Worm (Caenorhabditis elegans): ENCODE results near the gene try-8.

try-8 gene

ce11 chrV:7492924-7493323, 38.8 kb upstream of the try-8 start, which contains the start of gene srbc-10:
TSS of gene srbc-10 (minus strand) at chrV:7493024.
- TF ChIP-seq F39B2.1 (GFP tag; IDR thresholded peaks at IDR 0.05) = no peak
- TF ChIP-seq unc-130 (GFP tag; optimal IDR thresholded peaks at IDR 0.05) = no peak
- no peak for TF ChIP-seq rec-8 (tag; optimal IDR thresholded peaks at IDR 0.05)
- no peak for TF ChIP-seq mxl-1 (tag; optimal IDR thresholded peaks at IDR 0.05)
- no peak for TF ChIP-seq ceh-58 (GFP tag; IDR thresholded peaks at IDR 0.05)
- TF ChIP-seq Y56A3A.18 (GFP tag; IDR thresholded peaks at IDR 0.05) = no peak
- TF ChIP-seq lag-1 (GFP tag; IDR thresholded peaks at IDR 0.05) = no peak
- no peak for TF ChIP-seq hmg-1.2 (GFP tag; IDR thresholded peaks at IDR 0.05)
- no peak for TF ChIP-seq F57A8.1 (GFP tag; optimal IDR thresholded peaks at IDR 0.05)
- no peak for TF ChIP-seq B0336.3 (GFP tag; IDR thresholded peaks at IDR 0.05)
- no peak for TF ChIP-seq hlh-26 (GFP tag; conservative IDR thresholded peaks at IDR 0.05)
- no peak for TF ChIP-seq nhr-90 (tag; optimal IDR thresholded peaks at IDR 0.05)
- no peak for TF ChIP-seq egrh-3 (GFP tag; IDR thresholded peaks at IDR 0.05)

ce11 chrV:7490340-7490739, 36.2 kb upstream of the try-8 start, which contains the start of gene srbc-9:
TSS of gene srbc-9 (minus strand) at chrV:7490440.
- TF ChIP-seq nhr-27 (tag; optimal IDR thresholded peaks at IDR 0.05) (no peak), efl-1 (GFP tag; optimal IDR thresholded peaks at IDR 0.05) (no peak)

ce11 chrV:7487518-7487917, 33.4 kb upstream of the try-8 start, which contains the start of gene srbc-7:
TSS of gene srbc-7 (minus strand) at chrV:7487618.
- no peak for TF ChIP-seq ztf-22 (GFP tag; optimal IDR thresholded peaks at IDR 0.05)
- no peak for TF ChIP-seq nhr-179 (tag; optimal IDR thresholded peaks at IDR 0.05)
- no peak for TF ChIP-seq egrh-3 (GFP tag; IDR thresholded peaks at IDR 0.05)
- no peak for TF ChIP-seq F33H1.4 (GFP tag; IDR thresholded peaks at IDR 0.05)
- TF ChIP-seq ztf-26 (tag; optimal IDR thresholded peaks at IDR 0.05) = no peak
- no peak for TF ChIP-seq tlf-1 (GFP tag; optimal IDR thresholded peaks at IDR 0.05)
- no peak for TF ChIP-seq nhr-120 (GFP tag; IDR thresholded peaks at IDR 0.05)
- TF ChIP-seq Y95B8A.8 (GFP tag; IDR thresholded peaks at IDR 0.05) = no peak
- no peak for TF ChIP-seq aptf-2 (GFP tag; conservative IDR thresholded peaks at IDR 0.05)
- no peak for TF ChIP-seq ama-1 (optimal IDR thresholded peaks at IDR 0.05)
- no peak for TF ChIP-seq ama-1 (GFP tag; optimal IDR thresholded peaks at IDR 0.05)
- no peak for TF ChIP-seq akir-1 (GFP tag; optimal IDR thresholded peaks at IDR 0.05)
- no peak for TF ChIP-seq cebp-1 (GFP tag; IDR thresholded peaks at IDR 0.05)
- TF ChIP-seq cebp-1 (tag; optimal IDR thresholded peaks at IDR 0.05) = no peak
- no peak for TF ChIP-seq attf-6 (GFP tag; IDR thresholded peaks at IDR 0.05)
- no peak for TF ChIP-seq rpc-1 (optimal IDR thresholded peaks at IDR 0.05)
- TF ChIP-seq rpc-1 (tag; optimal IDR thresholded peaks at IDR 0.05) = no peak

ce11 chrV:7485000-7485399, 30.9 kb upstream of the try-8 start, which contains the start of gene srbc-8:
TSS of gene srbc-8 (minus strand) at chrV:7485100.
- TF ChIP-seq C17E4.6 (GFP tag; IDR thresholded peaks at IDR 0.05) (no peak), ama-1 (optimal IDR thresholded peaks at IDR 0.05) (no peak), ama-1 (GFP tag; optimal IDR thresholded peaks at IDR 0.05) (no peak), F39B2.1 (GFP tag; IDR thresholded peaks at IDR 0.05) (no peak), ceh-91 (GFP tag; IDR thresholded peaks at IDR 0.05) (no peak), nhr-27 (tag; optimal IDR thresholded peaks at IDR 0.05) (no peak), F10E7.11 (tag; optimal IDR thresholded peaks at IDR 0.05) (no peak)

DNA sequence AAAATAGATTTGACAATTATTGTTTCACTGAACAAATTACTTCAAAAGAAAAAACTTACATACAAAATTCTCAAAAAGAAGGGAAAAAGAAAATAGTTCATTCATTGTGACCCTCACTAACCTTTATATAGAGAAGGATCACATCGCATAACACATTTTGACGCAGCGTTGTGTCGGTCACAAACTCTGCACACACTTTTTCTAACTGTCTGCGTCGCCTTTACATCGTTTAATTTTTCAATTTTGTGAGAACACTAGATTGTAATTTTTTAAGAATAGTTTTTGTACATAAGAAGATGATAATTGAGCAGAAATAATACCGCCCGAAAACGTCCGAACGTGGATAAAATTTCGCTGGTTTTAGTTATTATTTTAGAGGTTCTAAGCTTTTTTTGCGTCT, 26.8 kb upstream of the try-8 start, which contains the start of gene C18B10.6:
Gene C18B10.6, minus strand, starts transcription at position 101 of the 400 bp plus-strand sequence.
- no peak for TF ChIP-seq ztf-25 (GFP tag; IDR thresholded peaks at IDR 0.05)
- TF ChIP-seq nhr-90 (tag; optimal IDR thresholded peaks at IDR 0.05) = no peak
- TF ChIP-seq rec-8 (tag; optimal IDR thresholded peaks at IDR 0.05) = no peak
- TF ChIP-seq hlh-12 (tag; optimal IDR thresholded peaks at IDR 0.05) = no peak
- TF ChIP-seq lsl-1 (GFP tag; optimal IDR thresholded peaks at IDR 0.05) = no peak
- TF ChIP-seq ztf-18 (tag; optimal IDR thresholded peaks at IDR 0.05) = no peak
- no peak for TF ChIP-seq ceh-58 (GFP tag; IDR thresholded peaks at IDR 0.05)
- no peak for TF ChIP-seq let-526 (GFP tag; IDR thresholded peaks at IDR 0.05)
- no peak for TF ChIP-seq ccch-3 (GFP tag; optimal IDR thresholded peaks at IDR 0.05)
- TF ChIP-seq ceh-79 (tag; optimal IDR thresholded peaks at IDR 0.05) = no peak
- no peak for TF ChIP-seq die-1 (tag; optimal IDR thresholded peaks at IDR 0.05)
- TF ChIP-seq snpc-4 (GFP tag; optimal IDR thresholded peaks at IDR 0.05) = no peak
- no peak for TF ChIP-seq snpc-4 (tag; optimal IDR thresholded peaks at IDR 0.05)
